Worm (Caenorhabditis elegans) whole organism, L3 larva: ENCODE data around the gene mev-1.

Experiments used
- R02D3.7 ChIP-seq: fragments of 150-350 bp; optimal IDR thresholded peaks from 2 replicates; lab custom pipeline; 2014; ENCODE audit warnings: missing biosample characterization, missing genetic modification characterization
- ZK546.5 ChIP-seq: sonication (generic microtip); optimal IDR thresholded peaks from 2 replicates; lab custom pipeline; 2017; ENCODE audit warnings: missing biosample characterization, missing genetic modification characterization
- aly-2 ChIP-seq: fragments of 150-350 bp; optimal IDR thresholded peaks from 2 replicates; lab custom pipeline; 2014; ENCODE audit warnings: missing biosample characterization, missing genetic modification characterization
- ama-1 ChIP-seq: fragments of 150-350 bp; optimal IDR thresholded peaks from 2 replicates; lab custom pipeline; 2018
- ceh-16 ChIP-seq: sonication (generic microtip); optimal IDR thresholded peaks from 2 replicates; lab custom pipeline; 2017; ENCODE audit warnings: missing biosample characterization, missing genetic modification characterization
- ceh-28 ChIP-seq: fragments of 150-350 bp; optimal IDR thresholded peaks from 2 replicates; lab custom pipeline; 2014; ENCODE audit warnings: missing biosample characterization, missing genetic modification reagents, missing genetic modification characterization
- ceh-82 ChIP-seq: fragments of 150-350 bp; optimal IDR thresholded peaks from 2 replicates; lab custom pipeline; 2014; ENCODE audit warnings: missing biosample characterization, missing genetic modification characterization
- ceh-9 ChIP-seq: sonication (generic microtip); optimal IDR thresholded peaks from 2 replicates; lab custom pipeline; 2018; ENCODE audit warnings: missing biosample characterization, missing genetic modification characterization
- daf-12 ChIP-seq: fragments of 150-350 bp; optimal IDR thresholded peaks from 2 replicates; lab custom pipeline; 2014; ENCODE audit warnings: missing biosample characterization, missing genetic modification reagents, missing genetic modification characterization
- egl-27 ChIP-seq: sonication (generic microtip); optimal IDR thresholded peaks from 4 replicates; lab custom pipeline; 2017; ENCODE audit warnings: missing biosample characterization, missing genetic modification reagents, missing genetic modification characterization
- egl-5 ChIP-seq: fragments of 150-350 bp; optimal IDR thresholded peaks from 2 replicates; lab custom pipeline; 2017; ENCODE audit warnings: missing biosample characterization, missing genetic modification reagents, missing genetic modification characterization, inconsistent platforms
- elt-1 ChIP-seq: fragments of 150-350 bp; optimal IDR thresholded peaks from 2 replicates; lab custom pipeline; 2014; ENCODE audit warnings: missing biosample characterization, missing genetic modification characterization
- elt-2 ChIP-seq: sonication (generic microtip); optimal IDR thresholded peaks from 2 replicates; lab custom pipeline; 2016; ENCODE audit warnings: missing genetic modification reagents, mild to moderate bottlenecking, missing genetic modification characterization, missing compliant biosample characterization
- elt-3 ChIP-seq, 3 experiments: fragments of 150-350 bp in 1 of 3; sonication (generic microtip) in 2 of 3; optimal IDR thresholded peaks; 2 replicates in 2 of 3; 4 replicates in 1 of 3; lab custom pipeline; 2014 to 2017; ENCODE audit warnings: missing biosample characterization in 3 of 3, missing genetic modification characterization in 3 of 3
- eor-1 ChIP-seq, 2 experiments: fragments of 150-350 bp; optimal IDR thresholded peaks; 2 replicates each; lab custom pipeline; 2014 to 2018; ENCODE audit warnings: missing biosample characterization in 2 of 2, missing genetic modification characterization in 2 of 2
- fkh-10 ChIP-seq: sonication (generic microtip); optimal IDR thresholded peaks from 2 replicates; lab custom pipeline; 2017; ENCODE audit warnings: missing biosample characterization, missing genetic modification reagents, missing genetic modification characterization
- fkh-2 ChIP-seq: fragments of 150-350 bp; optimal IDR thresholded peaks from 2 replicates; lab custom pipeline; 2014; ENCODE audit warnings: missing biosample characterization, missing genetic modification reagents, missing genetic modification characterization
- fos-1 ChIP-seq: fragments of 150-350 bp; optimal IDR thresholded peaks from 2 replicates; lab custom pipeline; 2014; ENCODE audit warnings: missing biosample characterization, missing genetic modification characterization
- hmg-11 ChIP-seq: sonication (generic microtip); optimal IDR thresholded peaks from 2 replicates; lab custom pipeline; 2016; ENCODE audit warnings: missing genetic modification characterization, missing compliant biosample characterization
- jun-1 ChIP-seq: fragments of 150-350 bp; optimal IDR thresholded peaks from 2 replicates; lab custom pipeline; 2014; ENCODE audit warnings: missing biosample characterization, missing genetic modification reagents, missing genetic modification characterization
- lin-15B ChIP-seq: fragments of 150-350 bp; optimal IDR thresholded peaks from 2 replicates; lab custom pipeline; 2014; ENCODE audit warnings: missing biosample characterization, missing genetic modification characterization
- lin-39 ChIP-seq: fragments of 150-350 bp; optimal IDR thresholded peaks from 2 replicates; lab custom pipeline; 2018; ENCODE audit warnings: missing biosample characterization, missing genetic modification reagents, missing genetic modification characterization
- lsy-12 ChIP-seq: sonication (generic microtip); optimal IDR thresholded peaks from 2 replicates; lab custom pipeline; 2016; ENCODE audit warnings: mild to moderate bottlenecking, missing genetic modification characterization, missing compliant biosample characterization
- mdl-1 ChIP-seq: fragments of 150-350 bp; optimal IDR thresholded peaks from 2 replicates; lab custom pipeline; 2014; ENCODE audit warnings: missing biosample characterization, missing genetic modification characterization
- mml-1 ChIP-seq: fragments of 150-350 bp; sonication (generic microtip); optimal IDR thresholded peaks from 3 replicates; lab custom pipeline; 2014; ENCODE audit warnings: missing biosample characterization, missing genetic modification characterization
- nfya-1 ChIP-seq: sonication (generic microtip); optimal IDR thresholded peaks from 2 replicates; lab custom pipeline; 2017; ENCODE audit warnings: missing genetic modification characterization, mild to moderate bottlenecking, missing compliant biosample characterization, antibody characterized with exemption, moderate library complexity; ENCODE audit not compliant: insufficient read depth
- nhr-11 ChIP-seq: fragments of 150-350 bp; optimal IDR thresholded peaks from 2 replicates; lab custom pipeline; 2014; ENCODE audit warnings: missing biosample characterization, missing genetic modification characterization
- nhr-12 ChIP-seq: fragments of 150-350 bp; optimal IDR thresholded peaks from 2 replicates; lab custom pipeline; 2014; ENCODE audit warnings: missing biosample characterization, missing genetic modification characterization
- nhr-23 ChIP-seq: fragments of 150-350 bp; optimal IDR thresholded peaks from 2 replicates; lab custom pipeline; 2014; ENCODE audit warnings: missing biosample characterization, missing genetic modification reagents, missing genetic modification characterization
- nhr-237 ChIP-seq: fragments of 150-350 bp; optimal IDR thresholded peaks from 2 replicates; lab custom pipeline; 2014; ENCODE audit warnings: missing biosample characterization, missing genetic modification characterization
- nhr-25 ChIP-seq: sonication (generic microtip); optimal IDR thresholded peaks from 2 replicates; lab custom pipeline; 2017; ENCODE audit warnings: missing biosample characterization, missing genetic modification characterization
- nhr-28 ChIP-seq: fragments of 150-350 bp; optimal IDR thresholded peaks from 2 replicates; lab custom pipeline; 2014; ENCODE audit warnings: missing biosample characterization, missing genetic modification characterization
- nhr-43 ChIP-seq: sonication (generic microtip); optimal IDR thresholded peaks from 2 replicates; lab custom pipeline; 2016; ENCODE audit warnings: mild to moderate bottlenecking, missing genetic modification characterization, missing compliant biosample characterization; ENCODE audit not compliant: poor library complexity, severe bottlenecking
- nhr-67 ChIP-seq: fragments of 150-350 bp; optimal IDR thresholded peaks from 2 replicates; lab custom pipeline; 2014; ENCODE audit warnings: missing biosample characterization, missing genetic modification characterization
- nhr-76 ChIP-seq: fragments of 150-350 bp; sonication (generic microtip); optimal IDR thresholded peaks from 5 replicates; lab custom pipeline; 2014; ENCODE audit warnings: missing biosample characterization, missing genetic modification characterization
- nhr-77 ChIP-seq: fragments of 150-350 bp; optimal IDR thresholded peaks from 2 replicates; lab custom pipeline; 2014; ENCODE audit warnings: missing biosample characterization, missing genetic modification characterization
- pha-4 ChIP-seq: fragments of 150-350 bp; optimal IDR thresholded peaks from 2 replicates; lab custom pipeline; 2014; ENCODE audit warnings: missing biosample characterization, missing genetic modification reagents, missing genetic modification characterization
- pqm-1 ChIP-seq: fragments of 150-350 bp; optimal IDR thresholded peaks from 2 replicates; lab custom pipeline; 2017; ENCODE audit warnings: missing biosample characterization, missing genetic modification characterization, inconsistent platforms
- sea-2 ChIP-seq: fragments of 150-350 bp; sonication (generic microtip); optimal IDR thresholded peaks from 4 replicates; lab custom pipeline; 2014; ENCODE audit warnings: missing biosample characterization, missing genetic modification reagents, missing genetic modification characterization
- skn-1 ChIP-seq: fragments of 150-350 bp; optimal IDR thresholded peaks from 2 replicates; lab custom pipeline; 2014; ENCODE audit warnings: missing biosample characterization, missing genetic modification characterization
- snpc-4 ChIP-seq: fragments of 150-350 bp; optimal IDR thresholded peaks from 2 replicates; lab custom pipeline; 2014; ENCODE audit warnings: missing biosample characterization, missing genetic modification characterization
- tbx-2 ChIP-seq: sonication (generic microtip); optimal IDR thresholded peaks from 2 replicates; lab custom pipeline; 2016; ENCODE audit warnings: mild to moderate bottlenecking, missing genetic modification characterization, missing compliant biosample characterization
- unc-39 ChIP-seq: sonication (generic microtip); optimal IDR thresholded peaks from 4 replicates; lab custom pipeline; 2017; ENCODE audit warnings: missing biosample characterization, missing genetic modification characterization
- unc-62 ChIP-seq: fragments of 150-350 bp; sonication (generic microtip); optimal IDR thresholded peaks from 4 replicates; lab custom pipeline; 2014; ENCODE audit warnings: missing biosample characterization, missing genetic modification reagents, missing genetic modification characterization
- zag-1 ChIP-seq: fragments of 150-350 bp; optimal IDR thresholded peaks from 2 replicates; lab custom pipeline; 2014; ENCODE audit warnings: missing biosample characterization, missing genetic modification characterization
- ztf-11 ChIP-seq: fragments of 150-350 bp; optimal IDR thresholded peaks from 2 replicates; lab custom pipeline; 2014; ENCODE audit warnings: missing biosample characterization, missing genetic modification characterization
- ztf-4 ChIP-seq: fragments of 150-350 bp; optimal IDR thresholded peaks from 2 replicates; lab custom pipeline; 2014; ENCODE audit warnings: missing biosample characterization, missing genetic modification characterization

mev-1 gene

DNA sequence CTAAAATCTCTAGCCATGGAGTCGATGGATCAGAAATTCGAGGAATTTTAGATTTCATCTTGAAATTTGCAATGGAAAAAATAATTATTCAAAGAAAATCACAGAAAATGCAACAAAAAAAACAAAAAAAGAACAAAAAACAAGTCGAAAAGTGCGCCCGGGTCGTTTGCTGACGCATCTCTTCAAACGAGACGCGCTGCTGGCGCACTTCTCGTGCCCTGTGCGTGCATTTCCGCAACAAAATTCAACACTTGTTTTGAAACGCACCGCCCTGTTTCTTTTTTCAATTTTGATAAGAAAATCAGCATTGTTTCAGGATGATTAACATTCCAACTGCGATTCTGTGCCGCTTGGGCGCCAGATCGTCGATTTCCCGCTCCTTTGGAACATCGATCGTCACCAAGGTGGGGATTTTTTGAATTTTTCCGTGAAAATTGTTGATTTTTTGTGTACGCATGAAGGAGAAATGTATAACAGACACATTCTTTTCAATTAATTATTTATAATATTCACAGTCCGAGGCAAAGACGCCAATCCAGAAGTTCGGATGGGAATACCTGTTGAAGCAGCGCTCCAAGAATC is at the start of gene mev-1, which contains the start of gene jmjd-4:
TSS of gene mev-1 (plus strand) at position 317 of the 582 bp plus-strand sequence.
TSS of gene jmjd-4 (minus strand) at position 58 of the 582 bp plus-strand sequence.
- peak; percentile 35 for TF ChIP-seq nhr-77
- peak; percentile 39 for TF ChIP-seq egl-5 (tag; lab: Kevin White, UChicago)
- peak; percentile 73 for TF ChIP-seq snpc-4
- TF ChIP-seq ceh-16 (tag; lab: Kevin White, UChicago) = no peak
- peak; percentile 71 for TF ChIP-seq pqm-1 (tag; lab: Kevin White, UChicago)
- TF ChIP-seq hmg-11 = peak; percentile 91
- TF ChIP-seq nhr-23 (tag; lab: Kevin White, UChicago) = peak; percentile 89
- peak; percentile 82 for TF ChIP-seq tbx-2 (tag; lab: Kevin White, UChicago)
- TF ChIP-seq ceh-82 (tag; lab: Kevin White, UChicago) = peak; percentile 56
- TF ChIP-seq lin-39 (tag; lab: Kevin White, UChicago) = peak; percentile 72
- TF ChIP-seq ztf-4 (tag; lab: Kevin White, UChicago) = no peak
- TF ChIP-seq elt-2 (tag; lab: Kevin White, UChicago) = peak; percentile 84
- peak; percentile 33 for TF ChIP-seq elt-1 (tag; lab: Kevin White, UChicago)
- TF ChIP-seq mml-1 (tag; lab: Kevin White, UChicago) = no peak
- no peak for TF ChIP-seq ztf-11 (tag; lab: Kevin White, UChicago)
- TF ChIP-seq pha-4 (tag; lab: Kevin White, UChicago) = peak; percentile 83
- TF ChIP-seq lsy-12 (tag; lab: Kevin White, UChicago) = peak; percentile 87
- TF ChIP-seq ceh-28 (tag; lab: Kevin White, UChicago) = peak; percentile 60
- no peak for TF ChIP-seq nhr-76 (tag; lab: Kevin White, UChicago)
- TF ChIP-seq nhr-11 = no peak
- peak; percentile 68 for TF ChIP-seq R02D3.7 (tag; lab: Kevin White, UChicago)
- TF ChIP-seq lin-15B (tag; lab: Kevin White, UChicago) = peak; percentile 91
- TF ChIP-seq nhr-28 = no peak
- peak; percentile 82 for TF ChIP-seq jun-1 (tag; lab: Kevin White, UChicago)
- TF ChIP-seq ama-1 (lab: Kevin White, UChicago) = peak; percentile 52
- no peak for TF ChIP-seq zag-1 (tag; lab: Kevin White, UChicago)
- no peak for TF ChIP-seq nhr-237 (tag; lab: Kevin White, UChicago)
- TF ChIP-seq sea-2 (GFP tag; lab: Kevin White, UChicago) = no peak
- TF ChIP-seq nhr-12 (tag; lab: Kevin White, UChicago) = no peak
- peak; percentile 87 for TF ChIP-seq nhr-43 (tag; lab: Kevin White, UChicago)
- peak; percentile 89 for TF ChIP-seq nhr-25 (tag; lab: Kevin White, UChicago)
- TF ChIP-seq unc-62 (GFP tag; lab: Kevin White, UChicago) = no peak
- no peak for TF ChIP-seq eor-1 (tag; optimal IDR thresholded peaks at IDR 0.05; lab: Kevin White, UChicago)
- peak; percentile 45 for TF ChIP-seq fkh-10 (GFP tag; lab: Kevin White, UChicago)
- TF ChIP-seq aly-2 (tag; lab: Kevin White, UChicago) = no peak
- TF ChIP-seq fkh-2 = no peak
- TF ChIP-seq mdl-1 (tag; lab: Kevin White, UChicago) = no peak
- peak; percentile 90 for TF ChIP-seq nfya-1 (tag; lab: Kevin White, UChicago)
- no peak for TF ChIP-seq ceh-9 (tag; lab: Kevin White, UChicago)
- no peak for TF ChIP-seq ZK546.5
- TF ChIP-seq elt-3 (tag; optimal IDR thresholded peaks at IDR 0.05; lab: Kevin White, UChicago) = no peak
- no peak for TF ChIP-seq unc-39 (tag; lab: Kevin White, UChicago)
- no peak for TF ChIP-seq fos-1 (tag; lab: Kevin White, UChicago)
- no peak for TF ChIP-seq egl-27
- peak; percentile 69 for TF ChIP-seq skn-1
- TF ChIP-seq nhr-67 = no peak
- TF ChIP-seq daf-12 (tag; lab: Kevin White, UChicago) = no peak
- TF ChIP-seq, all 47 proteins: peak for 23
